Worm (Caenorhabditis elegans): ENCODE results near the gene col-120.

ce11 chrIV:9264513-9264912 lies 2.9 kb upstream of the col-120 start:
- TF ChIP-seq nhr-11 (tag; optimal IDR thresholded peaks at IDR 0.05), result no peak
- no peak for TF ChIP-seq rnt-1 (tag; optimal IDR thresholded peaks at IDR 0.05)
- no peak for TF ChIP-seq unc-130 (tag; optimal IDR thresholded peaks at IDR 0.05)
- no peak for TF ChIP-seq nhr-76 (tag; optimal IDR thresholded peaks at IDR 0.05)
- no peak for TF ChIP-seq swsn-7 (tag; optimal IDR thresholded peaks at IDR 0.05)
